Fruit fly (Drosophila melanogaster): ENCODE measurements around the gene CG7378.

DNA sequence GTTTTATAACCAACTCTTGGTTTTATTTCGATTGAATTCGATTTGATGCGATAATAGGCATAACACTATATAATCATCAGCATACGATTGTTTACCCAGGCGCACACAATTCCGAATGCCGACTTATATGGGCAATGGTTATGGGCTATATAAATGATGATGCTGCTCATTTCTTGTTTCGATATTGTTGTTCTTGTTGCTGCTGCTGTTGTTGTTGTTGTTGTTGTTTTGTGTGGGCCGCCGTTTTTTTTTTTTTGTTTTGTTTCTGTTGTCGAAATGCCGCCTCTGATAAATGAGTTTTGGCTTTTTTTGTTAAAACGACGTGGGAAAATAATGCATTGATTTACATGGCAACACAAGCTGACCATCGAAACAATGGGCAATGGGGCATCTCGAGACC, 39.2 kb downstream of the CG7378 start:
- TF ChIP-seq psq (optimal IDR thresholded peaks at IDR 0.05): no peak
- TF ChIP-seq insv (optimal IDR thresholded peaks at IDR 0.05): no peak
- no peak for TF ChIP-seq h (optimal IDR thresholded peaks at IDR 0.05)
- TF ChIP-seq ttk (optimal IDR thresholded peaks at IDR 0.05): no peak
- no peak for TF ChIP-seq Myc (optimal IDR thresholded peaks at IDR 0.05)
